Worm (Caenorhabditis elegans): ENCODE results near the gene M01A8.1.

M01A8.1 gene

ce11 chrIII:9256961-9257360 is at the start of gene M01A8.1:
Gene M01A8.1 (plus strand): TSS chrIII:9257261.
- TF ChIP-seq hmbx-1 (tag; optimal IDR thresholded peaks at IDR 0.05) (no peak), sea-1 (GFP tag; conservative IDR thresholded peaks at IDR 0.05) (no peak), B0310.2 (tag; optimal IDR thresholded peaks at IDR 0.05) (no peak), flt-1 (GFP tag; IDR thresholded peaks at IDR 0.05) (no peak), tbx-11 (GFP tag; IDR thresholded peaks at IDR 0.05) (no peak), ceh-13 (GFP tag; optimal IDR thresholded peaks at IDR 0.05) (no peak), tbx-37 (GFP tag; conservative IDR thresholded peaks at IDR 0.05) (no peak), scrt-1 (GFP tag; IDR thresholded peaks at IDR 0.05) (no peak), pes-1 (GFP tag; IDR thresholded peaks at IDR 0.05) (no peak), tra-4 (tag; optimal IDR thresholded peaks at IDR 0.05) (no peak), hnd-1 (tag; optimal IDR thresholded peaks at IDR 0.05) (no peak), ceh-36 (tag; optimal IDR thresholded peaks at IDR 0.05) (no peak)

- TF ChIP-seq hmg-4 (GFP tag; optimal IDR thresholded peaks at IDR 0.05), result no peak
- TF ChIP-seq tbx-11 (GFP tag; IDR thresholded peaks at IDR 0.05), result no peak
- TF ChIP-seq pes-1 (GFP tag; IDR thresholded peaks at IDR 0.05), result no peak
- no peak for TF ChIP-seq tbx-37 (GFP tag; conservative IDR thresholded peaks at IDR 0.05)
- TF ChIP-seq ets-7 (tag; optimal IDR thresholded peaks at IDR 0.05), result no peak
- no peak for TF ChIP-seq flt-1 (GFP tag; IDR thresholded peaks at IDR 0.05)
- no peak for TF ChIP-seq B0310.2 (tag; optimal IDR thresholded peaks at IDR 0.05)
- no peak for TF ChIP-seq hnd-1 (tag; optimal IDR thresholded peaks at IDR 0.05)
- TF ChIP-seq sea-1 (GFP tag; conservative IDR thresholded peaks at IDR 0.05), result no peak
Observed at ce11 chrIII:9215367-9215766, 41.7 kb upstream of the M01A8.1 start, which contains the start of gene npr-29. Gene npr-29 (minus strand): TSS chrIII:9215467.

- TF ChIP-seq sea-1 (GFP tag; conservative IDR thresholded peaks at IDR 0.05) (no peak), hnd-1 (tag; optimal IDR thresholded peaks at IDR 0.05) (no peak), tbx-11 (GFP tag; IDR thresholded peaks at IDR 0.05) (no peak), ama-1 (optimal IDR thresholded peaks at IDR 0.05) (no peak), pes-1 (GFP tag; IDR thresholded peaks at IDR 0.05) (no peak), hmbx-1 (tag; optimal IDR thresholded peaks at IDR 0.05) (no peak), B0310.2 (tag; optimal IDR thresholded peaks at IDR 0.05) (no peak), F13C5.2 (tag; optimal IDR thresholded peaks at IDR 0.05) (no peak), ceh-36 (tag; optimal IDR thresholded peaks at IDR 0.05) (no peak), tbx-37 (GFP tag; conservative IDR thresholded peaks at IDR 0.05) (no peak), hmg-4 (GFP tag; optimal IDR thresholded peaks at IDR 0.05) (no peak), ets-7 (tag; optimal IDR thresholded peaks at IDR 0.05) (no peak), aly-1 (tag; optimal IDR thresholded peaks at IDR 0.05) (no peak)
Observed at ce11 chrIII:9224986-9225385, 32.1 kb upstream of the M01A8.1 start.

- TF ChIP-seq tra-4 (tag; optimal IDR thresholded peaks at IDR 0.05) (no peak), ceh-13 (GFP tag; optimal IDR thresholded peaks at IDR 0.05) (no peak), tbx-37 (GFP tag; conservative IDR thresholded peaks at IDR 0.05) (no peak), ceh-36 (tag; optimal IDR thresholded peaks at IDR 0.05) (no peak), tbx-11 (GFP tag; IDR thresholded peaks at IDR 0.05) (no peak), scrt-1 (GFP tag; IDR thresholded peaks at IDR 0.05) (no peak), ama-1 (optimal IDR thresholded peaks at IDR 0.05) (no peak), ets-7 (tag; optimal IDR thresholded peaks at IDR 0.05) (no peak), hnd-1 (tag; optimal IDR thresholded peaks at IDR 0.05) (no peak), hmg-4 (GFP tag; optimal IDR thresholded peaks at IDR 0.05) (no peak), hmbx-1 (tag; optimal IDR thresholded peaks at IDR 0.05) (no peak), flt-1 (GFP tag; IDR thresholded peaks at IDR 0.05) (no peak), F13C5.2 (tag; optimal IDR thresholded peaks at IDR 0.05) (no peak)
Observed at ce11 chrIII:9228190-9228589, 28.9 kb upstream of the M01A8.1 start.

DNA sequence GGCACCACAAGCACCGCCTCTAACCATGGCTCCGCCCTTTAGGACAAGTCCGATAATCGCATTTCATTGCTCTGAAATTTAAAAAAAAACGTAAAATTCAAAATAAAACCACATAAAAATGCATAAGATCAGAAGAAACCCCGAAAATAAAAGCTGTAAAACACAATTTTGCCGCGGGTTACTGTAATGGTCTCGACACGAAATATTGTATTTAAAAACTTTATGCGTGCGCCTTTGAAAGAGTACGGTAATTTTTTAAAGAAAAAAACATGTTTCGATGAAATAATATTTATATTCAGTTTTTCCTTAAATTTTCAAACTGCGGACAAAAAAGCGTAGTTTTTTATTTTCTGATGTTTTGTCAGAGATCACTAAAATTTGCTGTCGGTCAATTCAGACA is 28.3 kb upstream of the M01A8.1 start, which contains the start of gene rnr-1:
rnr-1 (minus strand) TSS at position 77 of the 400 bp plus-strand sequence.
- no peak for TF ChIP-seq tbx-11 (GFP tag; IDR thresholded peaks at IDR 0.05)
- TF ChIP-seq sea-1 (GFP tag; conservative IDR thresholded peaks at IDR 0.05), result no peak
- TF ChIP-seq aly-1 (tag; optimal IDR thresholded peaks at IDR 0.05), result no peak
- TF ChIP-seq hmbx-1 (tag; optimal IDR thresholded peaks at IDR 0.05), result no peak
- no peak for TF ChIP-seq F13C5.2 (tag; optimal IDR thresholded peaks at IDR 0.05)
- no peak for TF ChIP-seq ceh-13 (GFP tag; optimal IDR thresholded peaks at IDR 0.05)
- TF ChIP-seq hnd-1 (tag; optimal IDR thresholded peaks at IDR 0.05), result no peak

- TF ChIP-seq hmg-4 (GFP tag; optimal IDR thresholded peaks at IDR 0.05) (no peak), ceh-13 (GFP tag; optimal IDR thresholded peaks at IDR 0.05) (no peak), sea-1 (GFP tag; conservative IDR thresholded peaks at IDR 0.05) (no peak), hmbx-1 (tag; optimal IDR thresholded peaks at IDR 0.05) (no peak)
Observed at ce11 chrIII:9231173-9231572, 25.9 kb upstream of the M01A8.1 start, which contains the start of gene T23G5.3. Gene T23G5.3 (minus strand): TSS chrIII:9231273.

DNA sequence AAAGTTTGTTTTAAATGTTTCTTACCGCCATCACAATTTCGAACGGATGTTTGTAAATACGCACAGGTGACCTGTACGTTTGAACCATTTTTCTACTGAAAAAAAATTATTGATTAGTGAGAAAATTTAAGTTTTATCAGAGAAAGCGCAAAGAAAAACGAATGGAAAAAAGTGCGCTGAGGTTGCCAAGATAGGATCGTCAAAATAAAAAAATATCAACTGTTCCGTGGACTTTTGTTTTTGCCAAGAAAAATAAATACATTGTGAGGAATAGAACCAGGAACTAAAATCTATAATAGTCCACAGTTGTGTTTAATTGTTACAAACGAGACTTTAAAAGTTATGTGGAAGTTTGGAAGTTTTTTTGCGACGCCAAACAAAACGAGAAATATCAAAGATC is 20.8 kb upstream of the M01A8.1 start, which contains the start of gene T23G5.2:
T23G5.2 (minus strand) TSS at position 101 of the 400 bp plus-strand sequence.
- TF ChIP-seq sea-1 (GFP tag; conservative IDR thresholded peaks at IDR 0.05) (no peak), pes-1 (GFP tag; IDR thresholded peaks at IDR 0.05) (no peak), hmbx-1 (tag; optimal IDR thresholded peaks at IDR 0.05) (no peak), tbx-11 (GFP tag; IDR thresholded peaks at IDR 0.05) (no peak)

DNA sequence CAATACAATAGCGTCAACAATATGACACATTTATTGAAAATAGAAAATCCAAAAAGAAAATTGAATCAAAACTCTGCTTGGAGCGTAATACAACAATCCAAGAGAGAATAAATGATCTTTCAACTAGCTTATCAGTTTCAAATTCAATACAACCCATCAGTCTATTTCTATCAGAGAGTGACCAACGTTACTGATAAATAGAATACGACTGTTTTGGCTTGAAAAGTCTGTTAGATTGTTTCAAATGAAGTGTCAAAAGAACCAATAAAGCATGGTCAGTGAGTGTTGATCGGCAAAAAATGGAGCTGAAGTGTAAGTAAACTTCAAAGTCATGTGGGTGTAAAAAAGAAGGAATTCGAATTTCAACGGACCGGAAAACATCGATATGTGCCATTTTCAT is 19.4 kb upstream of the M01A8.1 start:
- no peak for TF ChIP-seq ceh-13 (GFP tag; optimal IDR thresholded peaks at IDR 0.05)
- no peak for TF ChIP-seq hnd-1 (tag; optimal IDR thresholded peaks at IDR 0.05)
- TF ChIP-seq hmbx-1 (tag; optimal IDR thresholded peaks at IDR 0.05), result no peak
- no peak for TF ChIP-seq hmg-4 (GFP tag; optimal IDR thresholded peaks at IDR 0.05)
- no peak for TF ChIP-seq tbx-11 (GFP tag; IDR thresholded peaks at IDR 0.05)
- no peak for TF ChIP-seq aly-1 (tag; optimal IDR thresholded peaks at IDR 0.05)
- no peak for TF ChIP-seq ceh-36 (tag; optimal IDR thresholded peaks at IDR 0.05)
- no peak for TF ChIP-seq sea-1 (GFP tag; conservative IDR thresholded peaks at IDR 0.05)
- no peak for TF ChIP-seq ets-7 (tag; optimal IDR thresholded peaks at IDR 0.05)
- TF ChIP-seq pes-1 (GFP tag; IDR thresholded peaks at IDR 0.05), result no peak
- TF ChIP-seq flt-1 (GFP tag; IDR thresholded peaks at IDR 0.05), result no peak
- TF ChIP-seq scrt-1 (GFP tag; IDR thresholded peaks at IDR 0.05), result no peak
- TF ChIP-seq B0310.2 (tag; optimal IDR thresholded peaks at IDR 0.05), result no peak
- TF ChIP-seq ama-1 (optimal IDR thresholded peaks at IDR 0.05), result no peak
- TF ChIP-seq tra-4 (tag; optimal IDR thresholded peaks at IDR 0.05), result no peak
- TF ChIP-seq tbx-37 (GFP tag; conservative IDR thresholded peaks at IDR 0.05), result no peak
- no peak for TF ChIP-seq F13C5.2 (tag; optimal IDR thresholded peaks at IDR 0.05)
